Worm (Caenorhabditis elegans) whole organism, young adult: Measurements from ENCODE around the gene F37C4.6.

Experiments used
- B0035.1 ChIP-seq: sonication (generic microtip); optimal IDR thresholded peaks from 2 replicates; lab custom pipeline; 2016; ENCODE audit warnings: missing genetic modification characterization, mild to moderate bottlenecking, missing compliant biosample characterization, missing genotype, missing genetic modification reagents
- F10E7.11 ChIP-seq: sonication (generic microtip); optimal IDR thresholded peaks from 2 replicates; lab custom pipeline; 2017; ENCODE audit warnings: mild to moderate bottlenecking, missing genetic modification characterization, moderate library complexity, missing compliant biosample characterization
- F22D6.2 ChIP-seq: sonication (generic microtip); optimal IDR thresholded peaks from 2 replicates; lab custom pipeline; 2016; ENCODE audit warnings: mild to moderate bottlenecking, missing genetic modification characterization, missing compliant biosample characterization
- F33H1.4 ChIP-seq: fragments of 200-800 bp; sonication (Bioruptor generic); IDR thresholded peaks from 2 replicates; pipeline ENCODE4 v1.3.6; 2022; ENCODE audit warnings: missing genetic modification reagents, missing genetic modification characterization, missing compliant biosample characterization
- F39B2.1 ChIP-seq: fragments of 200-800 bp; sonication (Bioruptor generic); IDR thresholded peaks from 2 replicates; pipeline ENCODE4 v1.3.6; 2022; ENCODE audit warnings: missing genetic modification reagents, missing genetic modification characterization, missing compliant biosample characterization
- F57A8.1 ChIP-seq: fragments of 200-800 bp; sonication (Bioruptor generic); optimal IDR thresholded peaks from 2 replicates; lab custom pipeline; 2018; ENCODE audit warnings: mild to moderate bottlenecking, missing genetic modification characterization, moderate library complexity, missing compliant biosample characterization
- K12H6.12 ChIP-seq: fragments of 200-800 bp; sonication (Bioruptor generic); optimal IDR thresholded peaks from 2 replicates; lab custom pipeline; 2018; ENCODE audit warnings: mild to moderate bottlenecking, missing genetic modification characterization, missing compliant biosample characterization
- T07F8.4 ChIP-seq: sonication (generic microtip); optimal IDR thresholded peaks from 2 replicates; lab custom pipeline; 2016; ENCODE audit warnings: mild to moderate bottlenecking, missing genetic modification characterization, moderate library complexity, missing compliant biosample characterization
- T26A5.8 ChIP-seq: sonication (generic microtip); optimal IDR thresholded peaks from 2 replicates; lab custom pipeline; 2016; ENCODE audit warnings: missing genetic modification characterization, missing compliant biosample characterization
- Y79H2A.3 ChIP-seq: fragments of 200-800 bp; sonication (Bioruptor generic); conservative IDR thresholded peaks from 2 replicates; pipeline ENCODE4 v1.3.6; 2022; ENCODE audit warnings: missing genetic modification reagents, missing genetic modification characterization, missing compliant biosample characterization
- ZK185.1 ChIP-seq: sonication (generic microtip); optimal IDR thresholded peaks from 2 replicates; lab custom pipeline; 2016; ENCODE audit warnings: mild to moderate bottlenecking, missing genetic modification characterization, missing compliant biosample characterization; ENCODE audit not compliant: poor library complexity, severe bottlenecking
- ama-1 ChIP-seq, 3 experiments: fragments of 150-350 bp in 1 of 3; sonication (generic microtip) in 2 of 3; optimal IDR thresholded peaks; 2 replicates each; lab custom pipeline; 2014 to 2018; ENCODE audit warnings: missing biosample characterization in 2 of 3, missing genetic modification characterization in 2 of 3, missing genetic modification reagents in 2 of 3
- attf-5 ChIP-seq: fragments of 200-800 bp; sonication (Bioruptor generic); optimal IDR thresholded peaks from 2 replicates; lab custom pipeline; 2018; ENCODE audit warnings: mild to moderate bottlenecking, missing genetic modification characterization, missing compliant biosample characterization
- chd-7 ChIP-seq: sonication (generic microtip); optimal IDR thresholded peaks from 2 replicates; lab custom pipeline; 2016; ENCODE audit warnings: mild to moderate bottlenecking, missing genetic modification characterization, moderate library complexity, missing compliant biosample characterization
- dox-1 ChIP-seq: fragments of 200-800 bp; sonication (Bioruptor generic); IDR thresholded peaks from 2 replicates; pipeline ENCODE4 v1.3.6; 2022; ENCODE audit warnings: missing genetic modification reagents, missing genetic modification characterization, missing compliant biosample characterization
- egl-18 ChIP-seq: fragments of 200-800 bp; sonication (Bioruptor generic); IDR thresholded peaks from 2 replicates; pipeline ENCODE4 v1.3.6; 2022; ENCODE audit warnings: missing genetic modification reagents, missing genetic modification characterization, missing compliant biosample characterization
- egrh-3 ChIP-seq: fragments of 200-800 bp; sonication (Bioruptor generic); IDR thresholded peaks from 2 replicates; pipeline ENCODE4 v1.3.6; 2022; ENCODE audit warnings: missing genetic modification reagents, missing genetic modification characterization, missing compliant biosample characterization
- ets-4 ChIP-seq: fragments of 200-800 bp; sonication (Bioruptor generic); optimal IDR thresholded peaks from 2 replicates; lab custom pipeline; 2018; ENCODE audit warnings: mild to moderate bottlenecking, missing genetic modification characterization, missing compliant biosample characterization
- fkh-3 ChIP-seq: sonication (generic microtip); optimal IDR thresholded peaks from 2 replicates; lab custom pipeline; 2016; ENCODE audit warnings: mild to moderate bottlenecking, missing genetic modification characterization, missing compliant biosample characterization
- gei-17 ChIP-seq: fragments of 200-800 bp; sonication (Bioruptor generic); optimal IDR thresholded peaks from 2 replicates; lab custom pipeline; 2018; ENCODE audit warnings: mild to moderate bottlenecking, missing genetic modification characterization, missing compliant biosample characterization
- lag-1 ChIP-seq: fragments of 200-800 bp; sonication (Bioruptor generic); IDR thresholded peaks from 2 replicates; pipeline ENCODE4 v1.3.6; 2022; ENCODE audit warnings: missing genetic modification reagents, missing genetic modification characterization, missing compliant biosample characterization
- lir-1 ChIP-seq: fragments of 200-800 bp; sonication (Bioruptor generic); conservative IDR thresholded peaks from 2 replicates; pipeline ENCODE4 v1.3.6; 2022; ENCODE audit warnings: missing genetic modification reagents, missing genetic modification characterization, missing compliant biosample characterization
- madf-3 ChIP-seq: fragments of 200-800 bp; sonication (Bioruptor generic); IDR thresholded peaks from 2 replicates; pipeline ENCODE4 v1.3.6; 2022; ENCODE audit warnings: missing genetic modification reagents, missing genetic modification characterization, missing compliant biosample characterization
- madf-6 ChIP-seq: fragments of 200-800 bp; sonication (Bioruptor generic); IDR thresholded peaks from 2 replicates; pipeline ENCODE4 v1.3.6; 2022; ENCODE audit warnings: missing genetic modification reagents, missing genetic modification characterization, missing compliant biosample characterization
- mel-28 ChIP-seq: sonication (generic microtip); optimal IDR thresholded peaks from 2 replicates; lab custom pipeline; 2016; ENCODE audit warnings: borderline replicate concordance, mild to moderate bottlenecking, missing genetic modification characterization, missing compliant biosample characterization
- nhr-179 ChIP-seq: sonication (generic microtip); optimal IDR thresholded peaks from 2 replicates; lab custom pipeline; 2016; ENCODE audit warnings: mild to moderate bottlenecking, missing genetic modification characterization, missing compliant biosample characterization
- nhr-90 ChIP-seq: sonication (generic microtip); optimal IDR thresholded peaks from 2 replicates; lab custom pipeline; 2016; ENCODE audit warnings: missing genotype, mild to moderate bottlenecking, missing genetic modification characterization, missing compliant biosample characterization
- repo-1 ChIP-seq: sonication (generic microtip); optimal IDR thresholded peaks from 2 replicates; lab custom pipeline; 2017; ENCODE audit warnings: mild to moderate bottlenecking, missing genetic modification characterization, missing compliant biosample characterization
- snpc-1.1 ChIP-seq: sonication (generic microtip); optimal IDR thresholded peaks from 2 replicates; lab custom pipeline; 2017; ENCODE audit warnings: missing genetic modification characterization, mild to moderate bottlenecking, missing compliant biosample characterization, antibody characterized with exemption, moderate library complexity, missing genotype, missing genetic modification reagents; ENCODE audit not compliant: insufficient read depth
- snpc-1.3 ChIP-seq: sonication (generic microtip); optimal IDR thresholded peaks from 2 replicates; lab custom pipeline; 2017; ENCODE audit warnings: missing genetic modification characterization, mild to moderate bottlenecking, missing compliant biosample characterization, antibody characterized with exemption, moderate library complexity, missing genotype, missing genetic modification reagents; ENCODE audit not compliant: insufficient read depth
- snpc-4 ChIP-seq, 5 experiments: fragments of 150-350 bp in 1 of 5; sonication (generic microtip) in 4 of 5; optimal IDR thresholded peaks; 2 replicates each; lab custom pipeline; 2014 to 2018; ENCODE audit warnings: missing genetic modification characterization in 5 of 5, missing biosample characterization in 3 of 5, antibody characterized with exemption in 2 of 5, mild to moderate bottlenecking in 2 of 5, missing compliant biosample characterization in 2 of 5, missing genotype in 2 of 5, moderate library complexity in 2 of 5, missing genetic modification reagents in 1 of 5
- tbx-9 ChIP-seq: sonication (generic microtip); optimal IDR thresholded peaks from 2 replicates; lab custom pipeline; 2016; ENCODE audit warnings: borderline replicate concordance, missing genetic modification characterization, inconsistent platforms, missing compliant biosample characterization
- tlf-1 ChIP-seq: fragments of 200-800 bp; sonication (Bioruptor generic); optimal IDR thresholded peaks from 2 replicates; lab custom pipeline; 2018; ENCODE audit warnings: mild to moderate bottlenecking, missing genetic modification characterization, missing compliant biosample characterization
- unc-130 ChIP-seq: sonication (generic microtip); optimal IDR thresholded peaks from 2 replicates; lab custom pipeline; 2016; ENCODE audit warnings: missing genetic modification reagents, missing genetic modification characterization, missing compliant biosample characterization
- unc-62 ChIP-seq: fragments of 150-350 bp; optimal IDR thresholded peaks from 2 replicates; lab custom pipeline; 2014; ENCODE audit warnings: missing biosample characterization, missing genetic modification reagents, missing genetic modification characterization
- zim-3 ChIP-seq: sonication (generic microtip); optimal IDR thresholded peaks from 2 replicates; lab custom pipeline; 2017; ENCODE audit warnings: mild to moderate bottlenecking, missing genetic modification characterization, moderate library complexity, missing compliant biosample characterization
- ztf-6 ChIP-seq: fragments of 200-800 bp; sonication (Bioruptor generic); IDR thresholded peaks from 2 replicates; pipeline ENCODE4 v1.3.6; 2022; ENCODE audit warnings: missing genetic modification reagents, missing genetic modification characterization, missing compliant biosample characterization

Gene F37C4.6

DNA sequence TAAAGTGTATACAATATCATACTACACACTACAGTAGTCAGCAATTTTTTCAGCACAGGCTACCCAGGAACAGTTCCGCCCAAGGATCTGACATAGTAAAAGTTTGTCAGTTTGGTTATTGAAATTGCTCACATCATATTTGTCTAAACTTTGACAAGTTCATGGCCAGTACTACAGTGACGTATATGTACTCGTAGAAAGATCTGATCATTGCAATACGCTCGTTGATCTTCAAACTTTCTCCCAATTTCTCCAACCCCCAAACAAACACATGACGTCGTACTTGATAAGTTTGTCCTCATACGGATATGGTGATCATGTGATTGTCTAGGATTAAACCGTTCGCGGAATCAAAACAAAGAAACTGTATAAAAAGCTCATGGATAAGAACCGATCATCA is 16.6 kb upstream of the F37C4.6 start, which contains the start of gene dct-8:
Gene dct-8 (plus strand): TSS at position 301 of the 400 bp plus-strand sequence.
- TF ChIP-seq gei-17 (no peak), madf-6 (GFP tag; lab: Robert Waterston, UW) (no peak), zim-3 (tag; lab: Kevin White, UChicago) (no peak), F10E7.11 (no peak), mel-28 (no peak), lir-1 (GFP tag; lab: Robert Waterston, UW) (no peak), nhr-90 (tag; lab: Kevin White, UChicago) (no peak), F33H1.4 (GFP tag; lab: Robert Waterston, UW) (no peak), madf-3 (GFP tag; lab: Robert Waterston, UW) (no peak), T07F8.4 (tag; lab: Kevin White, UChicago) (no peak), unc-62 (GFP tag; lab: Kevin White, UChicago) (no peak), snpc-4 (GFP tag; optimal IDR thresholded peaks at IDR 0.05; lab: Kevin White, UChicago) (no peak), snpc-4 (tag; optimal IDR thresholded peaks at IDR 0.05; lab: Kevin White, UChicago) (no peak)

DNA sequence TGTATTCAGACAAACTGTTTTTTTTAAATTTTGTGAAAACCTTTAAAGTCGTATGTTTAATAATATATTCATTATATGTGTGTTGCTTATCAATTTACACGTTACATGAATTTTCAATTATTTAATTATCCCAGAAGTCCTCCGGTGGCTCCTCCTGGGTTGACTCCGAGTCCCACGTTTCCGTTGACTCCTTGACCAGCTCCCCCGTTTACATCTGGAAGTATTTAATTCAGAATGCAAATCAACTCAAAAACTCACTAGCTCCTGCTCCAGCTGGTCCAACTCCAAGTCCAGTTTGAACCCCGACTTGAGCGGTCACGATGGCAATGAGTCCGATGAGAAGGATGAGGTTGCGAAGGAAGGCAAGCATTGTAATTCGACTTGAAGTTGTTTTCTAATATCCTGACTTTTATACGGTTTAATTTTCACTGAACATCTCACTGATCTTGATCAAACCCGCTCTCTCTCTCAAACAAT is 15.9 kb upstream of the F37C4.6 start, which contains the start of gene F56D6.8:
Gene F56D6.8 (minus strand): TSS at position 427 of the 477 bp plus-strand sequence.
- TF ChIP-seq F10E7.11, result no peak
- no peak for TF ChIP-seq dox-1 (GFP tag; lab: Robert Waterston, UW)
- TF ChIP-seq fkh-3, result no peak
- TF ChIP-seq tbx-9 (tag; lab: Kevin White, UChicago), result no peak
- TF ChIP-seq B0035.1 (tag; lab: Kevin White, UChicago), result no peak
- no peak for TF ChIP-seq ztf-6 (GFP tag; lab: Robert Waterston, UW)
- TF ChIP-seq ZK185.1 (tag; lab: Kevin White, UChicago), result no peak
- no peak for TF ChIP-seq egrh-3 (GFP tag; lab: Robert Waterston, UW)
- no peak for TF ChIP-seq snpc-1.1 (tag; lab: Kevin White, UChicago)
- TF ChIP-seq F22D6.2 (tag; lab: Kevin White, UChicago), result no peak
- no peak for TF ChIP-seq chd-7 (tag; lab: Kevin White, UChicago)
- TF ChIP-seq egl-18 (GFP tag; lab: Robert Waterston, UW), result no peak
- TF ChIP-seq ets-4, result no peak
- TF ChIP-seq nhr-179 (tag; lab: Kevin White, UChicago), result no peak
- TF ChIP-seq unc-130 (GFP tag; lab: Kevin White, UChicago), result no peak
- no peak for TF ChIP-seq F39B2.1 (GFP tag; lab: Robert Waterston, UW)
- TF ChIP-seq repo-1 (tag; lab: Kevin White, UChicago), result no peak

DNA sequence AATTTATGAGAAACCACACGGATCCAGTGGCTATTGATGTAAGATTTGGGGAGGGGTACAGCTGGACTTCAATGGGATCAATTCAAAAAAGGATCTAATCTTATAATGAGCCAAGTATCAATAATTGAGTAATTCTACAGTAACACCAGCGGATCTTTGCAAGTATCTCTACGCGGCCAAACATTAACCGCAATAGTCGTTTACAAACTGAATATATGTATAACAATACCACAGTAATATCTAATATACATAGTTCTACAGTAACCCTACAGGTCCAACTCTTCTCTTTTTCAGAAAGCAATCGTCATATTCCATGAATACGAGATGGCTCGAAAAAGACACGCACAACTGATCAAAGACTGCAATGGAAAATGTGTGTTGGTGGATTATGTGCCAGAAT is 13.9 kb upstream of the F37C4.6 start, which contains the start of gene F56D6.9:
Gene F56D6.9 (plus strand): TSS at position 301 of the 400 bp plus-strand sequence.
- no peak for TF ChIP-seq T26A5.8 (tag; lab: Kevin White, UChicago)
- no peak for TF ChIP-seq Y79H2A.3 (GFP tag; lab: Robert Waterston, UW)
- TF ChIP-seq tlf-1, result no peak
- TF ChIP-seq attf-5 (GFP tag; lab: Kevin White, UChicago), result no peak
- no peak for TF ChIP-seq snpc-1.3 (tag; lab: Kevin White, UChicago)
- TF ChIP-seq lag-1 (GFP tag; lab: Robert Waterston, UW), result no peak
- no peak for TF ChIP-seq ama-1 (optimal IDR thresholded peaks at IDR 0.05; lab: Kevin White, UChicago)
- TF ChIP-seq ama-1 (GFP tag; optimal IDR thresholded peaks at IDR 0.05; lab: Kevin White, UChicago), result no peak
- TF ChIP-seq F57A8.1 (GFP tag; lab: Kevin White, UChicago), result no peak
- no peak for TF ChIP-seq K12H6.12 (tag; lab: Kevin White, UChicago)
- TF ChIP-seq, all 124 proteins: peak for 0
